Fruit fly (Drosophila melanogaster) whole organism, embryonic: ENCODE measurements around the gene CG32483.

Experiments
- ATbp ChIP-seq: fragments of 200-800 bp; sonication (Bioruptor generic); optimal IDR thresholded peaks from 2 replicates; lab custom pipeline; 2017; ENCODE audit warnings: missing biosample characterization, mild to moderate bottlenecking, missing genetic modification characterization, missing genetic modification reagents
- Awh ChIP-seq: fragments of 200-800 bp; sonication (Bioruptor generic); IDR thresholded peaks from 2 replicates; pipeline ENCODE4, ENCODE4 v1.3.6; 2022; ENCODE audit warnings: missing biosample characterization, missing genetic modification characterization
- CG10959 ChIP-seq: fragments of 200-800 bp; sonication (Bioruptor generic); IDR thresholded peaks from 2 replicates; pipeline ENCODE4 v1.3.6; 2022; ENCODE audit warnings: missing biosample characterization, missing genetic modification characterization
- CG12769 ChIP-seq: fragments of 200-800 bp; sonication (Bioruptor generic); optimal IDR thresholded peaks from 2 replicates; lab custom pipeline; 2019; ENCODE audit warnings: missing biosample characterization, mild to moderate bottlenecking, missing genetic modification characterization, moderate library complexity
- CG13287 ChIP-seq: fragments of 200-800 bp; sonication (Bioruptor generic); IDR thresholded peaks from 2 replicates; pipeline ENCODE4 v1.3.6; 2022; ENCODE audit warnings: missing biosample characterization, missing genetic modification characterization; ENCODE audit not compliant: partially characterized antibody
- CG14014 ChIP-seq: fragments of 200-800 bp; sonication (Bioruptor generic); IDR thresholded peaks from 2 replicates; pipeline ENCODE4 v1.3.6; 2022; ENCODE audit warnings: missing biosample characterization, missing genetic modification characterization
- CG15269 ChIP-seq: fragments of 200-800 bp; sonication (Bioruptor generic); optimal IDR thresholded peaks from 2 replicates; lab custom pipeline; 2018; ENCODE audit warnings: missing biosample characterization, mild to moderate bottlenecking, missing genetic modification characterization, moderate library complexity
- CG1647 ChIP-seq: fragments of 200-800 bp; sonication (Bioruptor generic); optimal IDR thresholded peaks from 3 replicates; lab custom pipeline; 2016; ENCODE audit warnings: missing biosample characterization, missing genetic modification characterization
- CG17328 ChIP-seq: fragments of 200-800 bp; sonication (Bioruptor generic); IDR thresholded peaks from 2 replicates; pipeline ENCODE4 v1.3.6; 2022; ENCODE audit warnings: missing biosample characterization, missing genetic modification characterization
- CG17361 ChIP-seq: fragments of 200-800 bp; sonication (Bioruptor generic); IDR thresholded peaks from 3 replicates; pipeline ENCODE4 v1.3.6; 2022; ENCODE audit warnings: missing biosample characterization, missing genetic modification characterization
- CG18476 ChIP-seq: fragments of 200-800 bp; sonication (Bioruptor generic); optimal IDR thresholded peaks from 2 replicates; lab custom pipeline; 2016; ENCODE audit warnings: missing biosample characterization, mild to moderate bottlenecking, missing genetic modification characterization
- CG2129 ChIP-seq: fragments of 200-800 bp; sonication (Bioruptor generic); IDR thresholded peaks from 2 replicates; pipeline ENCODE4 v1.3.6; 2022; ENCODE audit warnings: missing biosample characterization, missing genetic modification characterization; ENCODE audit not compliant: partially characterized antibody
- CG3163 ChIP-seq: fragments of 200-800 bp; sonication (Bioruptor generic); optimal IDR thresholded peaks from 3 replicates; lab custom pipeline; 2016; ENCODE audit warnings: missing biosample characterization, missing genetic modification characterization
- CG3995 ChIP-seq: fragments of 200-800 bp; sonication (Bioruptor generic); optimal IDR thresholded peaks from 3 replicates; lab custom pipeline; 2016; ENCODE audit warnings: missing biosample characterization, missing genetic modification characterization
- CG4730 ChIP-seq: fragments of 200-800 bp; sonication (Bioruptor generic); IDR thresholded peaks from 2 replicates; pipeline ENCODE4 v1.3.6; 2022; ENCODE audit warnings: missing biosample characterization, missing genetic modification characterization
- CG6813 ChIP-seq: fragments of 200-800 bp; sonication (Bioruptor generic); optimal IDR thresholded peaks from 2 replicates; lab custom pipeline; 2017; ENCODE audit warnings: missing biosample characterization, missing genetic modification characterization, mild to moderate bottlenecking, moderate library complexity, missing genetic modification reagents
- CG7987 ChIP-seq: fragments of 200-800 bp; sonication (Bioruptor generic); optimal IDR thresholded peaks from 2 replicates; lab custom pipeline; 2018; ENCODE audit warnings: missing biosample characterization, mild to moderate bottlenecking, missing genetic modification characterization, moderate library complexity
- CG8388 ChIP-seq: fragments of 200-800 bp; sonication (Bioruptor generic); optimal IDR thresholded peaks from 2 replicates; lab custom pipeline; 2019; ENCODE audit warnings: missing biosample characterization, mild to moderate bottlenecking, missing genetic modification characterization, moderate library complexity
- CG8765 ChIP-seq: fragments of 200-800 bp; sonication (Bioruptor generic); IDR thresholded peaks from 2 replicates; pipeline ENCODE4 v1.3.6; 2022; ENCODE audit warnings: missing biosample characterization, missing genetic modification characterization
- CG9609 ChIP-seq: fragments of 200-800 bp; sonication (Bioruptor generic); optimal IDR thresholded peaks from 3 replicates; lab custom pipeline; 2016; ENCODE audit warnings: missing biosample characterization, missing genetic modification characterization
- CG9817 ChIP-seq: fragments of 200-800 bp; sonication (Bioruptor generic); optimal IDR thresholded peaks from 2 replicates; lab custom pipeline; 2018; ENCODE audit warnings: missing biosample characterization, mild to moderate bottlenecking, missing genetic modification characterization, moderate library complexity
- CG9876 ChIP-seq: fragments of 200-800 bp; sonication (Bioruptor generic); optimal IDR thresholded peaks from 2 replicates; lab custom pipeline; 2016; ENCODE audit warnings: missing biosample characterization, missing genetic modification characterization
- CoRest ChIP-seq: fragments of 200-800 bp; sonication (Bioruptor generic); optimal IDR thresholded peaks from 3 replicates; lab custom pipeline; 2018; ENCODE audit warnings: missing biosample characterization, mild to moderate bottlenecking, missing genetic modification characterization, moderate library complexity
- Ets97D ChIP-seq: fragments of 200-800 bp; sonication (Bioruptor generic); optimal IDR thresholded peaks from 3 replicates; lab custom pipeline; 2016; ENCODE audit warnings: missing biosample characterization, missing genetic modification characterization
- H15 ChIP-seq: fragments of 200-800 bp; sonication (Bioruptor generic); IDR thresholded peaks from 3 replicates; pipeline ENCODE4 v1.3.6; 2022; ENCODE audit warnings: missing biosample characterization, missing genetic modification characterization
- H2.0 ChIP-seq: fragments of 200-800 bp; sonication (Bioruptor generic); IDR thresholded peaks from 2 replicates; pipeline ENCODE4 v1.3.6; 2022; ENCODE audit warnings: missing biosample characterization, missing genetic modification characterization
- Hmx ChIP-seq: fragments of 200-800 bp; sonication (Bioruptor generic); optimal IDR thresholded peaks from 2 replicates; lab custom pipeline; 2016; ENCODE audit warnings: missing biosample characterization, missing genetic modification characterization
- Hr78 ChIP-seq, 2 experiments: fragments of 200-800 bp in 1 of 2; fragments of >200 bp in 1 of 2; sonication (Bioruptor generic) in 1 of 2; optimal IDR thresholded peaks; 2 replicates each; lab custom pipeline; 2017 to 2019; ENCODE audit warnings: missing biosample characterization in 2 of 2, missing genetic modification characterization in 2 of 2, mild to moderate bottlenecking in 1 of 2, moderate library complexity in 1 of 2
- Opbp ChIP-seq: fragments of 200-800 bp; sonication (Bioruptor generic); IDR thresholded peaks from 3 replicates; pipeline ENCODE4 v1.3.6; 2022; ENCODE audit warnings: missing biosample characterization, missing genetic modification characterization; ENCODE audit not compliant: partially characterized antibody
- Rx ChIP-seq: fragments of 200-800 bp; sonication (Bioruptor generic); IDR thresholded peaks from 2 replicates; pipeline ENCODE4 v1.3.6; 2022; ENCODE audit warnings: missing biosample characterization, missing genetic modification characterization
- Side ChIP-seq: fragments of 200-800 bp; sonication (Bioruptor generic); optimal IDR thresholded peaks from 2 replicates; lab custom pipeline; 2016; ENCODE audit warnings: missing biosample characterization, missing genetic modification characterization
- Sox100B ChIP-seq: fragments of 200-800 bp; sonication (Bioruptor generic); optimal IDR thresholded peaks from 3 replicates; lab custom pipeline; 2018; ENCODE audit warnings: missing biosample characterization, mild to moderate bottlenecking, missing genetic modification characterization
- Stat92E ChIP-seq, 3 experiments: fragments of >200 bp in 2 of 3; fragments of 200-800 bp in 1 of 3; sonication (Bioruptor generic) in 1 of 3; optimal IDR thresholded peaks; 2 replicates each; lab custom pipeline; 2017 to 2019; ENCODE audit warnings: missing biosample characterization in 3 of 3, missing genetic modification characterization in 3 of 3, mild to moderate bottlenecking in 1 of 3, moderate library complexity in 1 of 3
- aop ChIP-seq: fragments of 200-800 bp; sonication (Bioruptor generic); IDR thresholded peaks from 2 replicates; pipeline ENCODE4 v1.3.6; 2022; ENCODE audit warnings: missing biosample characterization, missing genetic modification characterization
- cato ChIP-seq: fragments of 200-800 bp; sonication (Bioruptor generic); optimal IDR thresholded peaks from 2 replicates; lab custom pipeline; 2016; ENCODE audit warnings: missing biosample characterization, missing genetic modification characterization, borderline replicate concordance
- dmrt99B ChIP-seq: fragments of 200-800 bp; sonication (Bioruptor generic); optimal IDR thresholded peaks from 2 replicates; lab custom pipeline; 2018; ENCODE audit warnings: missing biosample characterization, mild to moderate bottlenecking, missing genetic modification characterization, moderate library complexity
- emc ChIP-seq: fragments of 200-800 bp; sonication (Bioruptor generic); optimal IDR thresholded peaks from 2 replicates; lab custom pipeline; 2016; ENCODE audit warnings: missing biosample characterization, missing genetic modification characterization
- esg ChIP-seq: fragments of 200-800 bp; sonication (Bioruptor generic); conservative IDR thresholded peaks from 2 replicates; pipeline ENCODE4 v1.3.6; 2022; ENCODE audit warnings: missing biosample characterization, missing genetic modification characterization
- fd3F ChIP-seq: fragments of 200-800 bp; sonication (Bioruptor generic); optimal IDR thresholded peaks from 2 replicates; lab custom pipeline; 2018; ENCODE audit warnings: missing biosample characterization, mild to moderate bottlenecking, missing genetic modification characterization, moderate library complexity
- grau ChIP-seq: fragments of 200-800 bp; optimal IDR thresholded peaks from 3 replicates; lab custom pipeline; 2019; ENCODE audit warnings: missing biosample characterization, mild to moderate bottlenecking, missing genetic modification characterization, moderate library complexity
- gt ChIP-seq: fragments of 200-800 bp; sonication (Bioruptor generic); IDR thresholded peaks from 2 replicates; pipeline ENCODE4 v1.3.6; 2022; ENCODE audit warnings: missing biosample characterization, missing genetic modification characterization
- hb ChIP-seq: fragments of 200-800 bp; sonication (Bioruptor generic); IDR thresholded peaks from 3 replicates; pipeline ENCODE4 v1.3.6; 2022; ENCODE audit warnings: missing biosample characterization, missing genetic modification characterization; ENCODE audit not compliant: partially characterized antibody
- mam ChIP-seq: fragments of 200-800 bp; sonication (Bioruptor generic); optimal IDR thresholded peaks from 3 replicates; lab custom pipeline; 2016; ENCODE audit warnings: missing biosample characterization, missing genetic modification characterization
- mld ChIP-seq: fragments of 200-800 bp; sonication (Bioruptor generic); IDR thresholded peaks from 3 replicates; pipeline ENCODE4 v1.3.6; 2022; ENCODE audit warnings: missing biosample characterization, missing genetic modification characterization; ENCODE audit not compliant: partially characterized antibody
- ranshi ChIP-seq: fragments of 200-800 bp; sonication (Bioruptor generic); IDR thresholded peaks from 2 replicates; pipeline ENCODE4 v1.3.6; 2022; ENCODE audit warnings: missing biosample characterization, missing genetic modification characterization
- scrt ChIP-seq: fragments of 200-800 bp; sonication (Bioruptor generic); optimal IDR thresholded peaks from 2 replicates; lab custom pipeline; 2018; ENCODE audit warnings: missing biosample characterization, mild to moderate bottlenecking, missing genetic modification characterization, moderate library complexity
- sens-2 ChIP-seq: fragments of 200-800 bp; sonication (Bioruptor generic); IDR thresholded peaks from 2 replicates; pipeline ENCODE4 v1.3.6; 2022; ENCODE audit warnings: missing biosample characterization, missing genetic modification characterization
- toy ChIP-seq: fragments of 200-800 bp; sonication (Bioruptor generic); IDR thresholded peaks from 2 replicates; pipeline ENCODE4 v1.3.6; 2022; ENCODE audit warnings: missing biosample characterization, missing genetic modification characterization
- unpg ChIP-seq: fragments of 200-800 bp; sonication (Bioruptor generic); optimal IDR thresholded peaks from 3 replicates; lab custom pipeline; 2018; ENCODE audit warnings: missing biosample characterization, mild to moderate bottlenecking, missing genetic modification characterization, moderate library complexity
- yki ChIP-seq: fragments of >200 bp; optimal IDR thresholded peaks from 3 replicates; lab custom pipeline; 2018

The CG32483 gene

DNA sequence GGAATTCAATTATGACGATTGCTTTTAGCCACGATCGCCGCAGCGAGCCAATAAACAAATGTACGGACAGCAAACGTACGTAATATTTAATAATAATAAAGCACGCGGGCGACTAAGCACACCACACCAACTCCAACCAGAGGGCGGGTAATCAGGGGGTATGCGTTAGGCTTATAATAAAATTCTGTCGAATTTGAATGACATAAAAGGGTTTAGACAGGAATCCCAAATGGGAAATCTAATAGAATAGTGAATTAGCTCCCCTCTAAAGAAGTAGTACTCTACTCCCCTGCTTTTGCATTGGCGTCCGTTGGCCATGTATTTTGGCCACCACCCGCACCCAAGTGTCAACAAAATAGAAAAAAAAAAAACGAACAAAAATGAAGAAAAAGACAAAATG lies 32.5 kb upstream of the CG32483 start (continued):
- TF ChIP-seq toy (GFP tag; lab: Robert Waterston, UW) (no peak), H15 (GFP tag; lab: Robert Waterston, UW) (peak; percentile 36; the same call in 1 of the 3 replicates), Rx (peak; percentile 61), Awh (peak; percentile 33; the same call in 1 of the 2 replicates), sens-2 (GFP tag; lab: Robert Waterston, UW) (0 out of 2 replicates have a peak, but pooled peaks have one; percentile 13), aop (GFP tag; lab: Robert Waterston, UW) (no peak), Side (no peak), CG15269 (tag; lab: Kevin White, UChicago) (peak; percentile 39), yki (lab: Kevin White, UChicago) (no peak), CG13287 (GFP tag; lab: Robert Waterston, UW) (no peak), CG6813 (no peak), fd3F (GFP tag; lab: Kevin White, UChicago) (no peak), hb (GFP tag; lab: Robert Waterston, UW) (peak; percentile 36; the same call in 1 of the 3 replicates), mld (no peak), CG17328 (GFP tag; lab: Robert Waterston, UW) (peak; percentile 43; the same call in 1 of the 2 replicates), H2.0 (GFP tag; lab: Robert Waterston, UW) (peak; percentile 37), mam (GFP tag; lab: Kevin White, UChicago) (peak; percentile 7), esg (GFP tag; lab: Robert Waterston, UW) (peak; percentile 22; the same call in 1 of the 2 replicates), scrt (GFP tag; lab: Kevin White, UChicago) (peak; percentile 4), CG12769 (peak; percentile 3), CG8388 (no peak), ranshi (0 out of 2 replicates have a peak, but pooled peaks have one; percentile 27), CG10959 (GFP tag; lab: Robert Waterston, UW) (no peak), CG2129 (GFP tag; lab: Robert Waterston, UW) (no peak), CG9609 (GFP tag; lab: Kevin White, UChicago) (no peak), Hmx (GFP tag; lab: Kevin White, UChicago) (no peak), CG4730 (peak; percentile 43; the same call in 1 of the 2 replicates), cato (GFP tag; lab: Kevin White, UChicago) (no peak), CG1647 (no peak), CG7987 (GFP tag; lab: Kevin White, UChicago) (no peak), CG14014 (GFP tag; lab: Robert Waterston, UW) (peak; percentile 61; the same call in 1 of the 2 replicates), grau (tag; lab: Kevin White, UChicago) (peak; percentile 27), Opbp (0 out of 3 replicates have a peak, but pooled peaks have one; percentile 22), gt (no peak), CG18476 (GFP tag; lab: Kevin White, UChicago) (no peak), CG3995 (GFP tag; lab: Kevin White, UChicago) (no peak), CoRest (tag; lab: Kevin White, UChicago) (peak; percentile 8), CG3163 (no peak), Hr78 (GFP tag; optimal IDR thresholded peaks at IDR 0.05; lab: Kevin White, UChicago) (no peak), dmrt99B (tag; lab: Kevin White, UChicago) (peak; percentile 43), unpg (peak; percentile 13), Stat92E (GFP tag; optimal IDR thresholded peaks at IDR 0.05; lab: Kevin White, UChicago) (no peak), CG9817 (tag; lab: Kevin White, UChicago) (peak; percentile 17), Ets97D (no peak), Sox100B (GFP tag; lab: Kevin White, UChicago) (peak; percentile 16), CG9876 (GFP tag; lab: Kevin White, UChicago) (no peak), ATbp (GFP tag; lab: Kevin White, UChicago) (no peak), emc (GFP tag; lab: Kevin White, UChicago) (no peak), CG8765 (no peak), CG17361 (GFP tag; lab: Robert Waterston, UW) (no peak)
